Fruit fly (Drosophila melanogaster): Measurements from ENCODE around the gene CG13038.

The CG13038 gene

dm6 chr3L:16281880-16282556 is 45.7 kb downstream of the CG13038 start, which contains the start of gene CG13049:
TSS of gene CG13049 (minus strand) at chr3L:16281930.
- TF ChIP-seq noc (tag; optimal IDR thresholded peaks at IDR 0.05), result no peak

- TF ChIP-seq noc (tag; optimal IDR thresholded peaks at IDR 0.05), result no peak
Observed at dm6 chr3L:16279987-16280454, 47.7 kb downstream of the CG13038 start, which contains the start of gene CG13064. TSS of gene CG13064 (plus strand) at chr3L:16280404.

- no peak for TF ChIP-seq noc (tag; optimal IDR thresholded peaks at IDR 0.05)
Observed at dm6 chr3L:16279171-16279570, 48.5 kb downstream of the CG13038 start, which contains the start of gene CG13050. TSS of gene CG13050 (minus strand) at chr3L:16279271.
